Fruit fly (Drosophila melanogaster) whole organism, embryonic: ENCODE results near the gene CG31327.

Experiments
- Adf1 ChIP-seq: fragments of 200-800 bp; sonication (Bioruptor generic); IDR thresholded peaks from 2 replicates; pipeline ENCODE4 v1.3.6; 2022; ENCODE audit warnings: missing biosample characterization, missing genetic modification characterization
- Asciz ChIP-seq: fragments of 200-800 bp; sonication (Bioruptor generic); optimal IDR thresholded peaks from 2 replicates; lab custom pipeline; 2017; ENCODE audit warnings: missing biosample characterization, mild to moderate bottlenecking, missing genetic modification characterization, missing genetic modification reagents
- C15 ChIP-seq: fragments of 200-800 bp; sonication (Bioruptor generic); IDR thresholded peaks from 3 replicates; pipeline ENCODE4 v1.3.6; 2022; ENCODE audit warnings: missing biosample characterization, missing genetic modification characterization
- CG10267 ChIP-seq: fragments of 200-800 bp; sonication (Bioruptor generic); optimal IDR thresholded peaks from 2 replicates; lab custom pipeline; 2018; ENCODE audit warnings: missing biosample characterization, mild to moderate bottlenecking, missing genetic modification characterization, moderate library complexity
- CG11560 ChIP-seq: fragments of 200-800 bp; sonication (Bioruptor generic); IDR thresholded peaks from 3 replicates; pipeline ENCODE4 v1.3.6; 2022; ENCODE audit warnings: missing biosample characterization, missing genetic modification characterization
- CG14050 ChIP-seq: fragments of 200-800 bp; sonication (Bioruptor generic); IDR thresholded peaks from 3 replicates; pipeline ENCODE4 v1.3.6; 2022; ENCODE audit warnings: missing biosample characterization, missing genetic modification characterization
- CG15479 ChIP-seq: fragments of 200-800 bp; sonication (Bioruptor generic); optimal IDR thresholded peaks from 3 replicates; lab custom pipeline; 2019; ENCODE audit warnings: missing biosample characterization, mild to moderate bottlenecking, missing genetic modification characterization, moderate library complexity
- CG15696 ChIP-seq: fragments of 200-800 bp; sonication (Bioruptor generic); optimal IDR thresholded peaks from 2 replicates; lab custom pipeline; 2019; ENCODE audit warnings: missing biosample characterization, mild to moderate bottlenecking, missing genetic modification characterization, moderate library complexity
- CG16815 ChIP-seq: fragments of 200-800 bp; sonication (Bioruptor generic); optimal IDR thresholded peaks from 3 replicates; lab custom pipeline; 2017; ENCODE audit warnings: missing biosample characterization, mild to moderate bottlenecking, missing genetic modification characterization
- CG17361 ChIP-seq: fragments of 200-800 bp; sonication (Bioruptor generic); IDR thresholded peaks from 3 replicates; pipeline ENCODE4 v1.3.6; 2022; ENCODE audit warnings: missing biosample characterization, missing genetic modification characterization
- CG18599 ChIP-seq: fragments of 200-800 bp; sonication (Bioruptor generic); optimal IDR thresholded peaks from 3 replicates; lab custom pipeline; 2017; ENCODE audit warnings: missing biosample characterization, missing genetic modification characterization, mild to moderate bottlenecking, moderate library complexity, missing genetic modification reagents
- CG32532 ChIP-seq: fragments of 200-800 bp; sonication (Bioruptor generic); IDR thresholded peaks from 2 replicates; pipeline ENCODE4 v1.3.6; 2022; ENCODE audit warnings: missing biosample characterization, missing genetic modification characterization
- CG3281 ChIP-seq: fragments of 200-800 bp; sonication (Bioruptor generic); optimal IDR thresholded peaks from 3 replicates; lab custom pipeline; 2017; ENCODE audit warnings: missing biosample characterization, mild to moderate bottlenecking, missing genetic modification characterization
- CG3407 ChIP-seq: fragments of 200-800 bp; sonication (Bioruptor generic); optimal IDR thresholded peaks from 2 replicates; lab custom pipeline; 2018; ENCODE audit warnings: missing biosample characterization, mild to moderate bottlenecking, missing genetic modification characterization
- CG5245 ChIP-seq: fragments of 200-800 bp; sonication (Bioruptor generic); optimal IDR thresholded peaks from 3 replicates; lab custom pipeline; 2016; ENCODE audit warnings: missing biosample characterization, missing genetic modification characterization
- CG7271 ChIP-seq: fragments of 200-800 bp; sonication (Bioruptor generic); optimal IDR thresholded peaks from 2 replicates; lab custom pipeline; 2018; ENCODE audit warnings: missing biosample characterization, mild to moderate bottlenecking, missing genetic modification characterization, moderate library complexity
- CG7357 ChIP-seq: fragments of 200-800 bp; sonication (Bioruptor generic); IDR thresholded peaks from 3 replicates; pipeline ENCODE4 v1.3.6; 2022; ENCODE audit warnings: missing biosample characterization, missing genetic modification characterization
- CG7786 ChIP-seq: fragments of 200-800 bp; sonication (Bioruptor generic); optimal IDR thresholded peaks from 2 replicates; lab custom pipeline; 2016; ENCODE audit warnings: missing biosample characterization, missing genetic modification characterization
- CG7928 ChIP-seq: fragments of 200-800 bp; sonication (Bioruptor generic); optimal IDR thresholded peaks from 2 replicates; lab custom pipeline; 2017; ENCODE audit warnings: missing biosample characterization, mild to moderate bottlenecking, missing genetic modification characterization
- CG8290 ChIP-seq, 3 experiments: fragments of 200-800 bp; sonication (Bioruptor generic); optimal IDR thresholded peaks; 2 replicates each; lab custom pipeline; 2016 to 2019; ENCODE audit warnings: missing biosample characterization in 3 of 3, missing genetic modification characterization in 3 of 3, mild to moderate bottlenecking in 2 of 3, moderate library complexity in 1 of 3
- CG9876 ChIP-seq: fragments of 200-800 bp; sonication (Bioruptor generic); optimal IDR thresholded peaks from 2 replicates; lab custom pipeline; 2016; ENCODE audit warnings: missing biosample characterization, missing genetic modification characterization
- CTCF ChIP-seq: fragments of 200-800 bp; sonication (Bioruptor generic); optimal IDR thresholded peaks from 2 replicates; lab custom pipeline; 2017; ENCODE audit warnings: missing biosample characterization, mild to moderate bottlenecking, missing genetic modification characterization, moderate library complexity
- CkIIα-i1 ChIP-seq: fragments of 200-800 bp; sonication (Bioruptor generic); IDR thresholded peaks from 2 replicates; pipeline ENCODE4 v1.3.6; 2022; ENCODE audit warnings: missing biosample characterization, missing genetic modification characterization
- CoRest ChIP-seq: fragments of 200-800 bp; sonication (Bioruptor generic); optimal IDR thresholded peaks from 3 replicates; lab custom pipeline; 2018; ENCODE audit warnings: missing biosample characterization, mild to moderate bottlenecking, missing genetic modification characterization, moderate library complexity
- CrebB ChIP-seq: fragments of 200-800 bp; sonication (Bioruptor generic); optimal IDR thresholded peaks from 3 replicates; lab custom pipeline; 2018; ENCODE audit warnings: missing biosample characterization, mild to moderate bottlenecking, missing genetic modification characterization
- D ChIP-seq, 2 experiments: fragments of 200-800 bp in 1 of 2; fragments of >200 bp in 1 of 2; sonication (Bioruptor generic) in 1 of 2; optimal IDR thresholded peaks; 2 replicates in 1 of 2; 3 replicates in 1 of 2; lab custom pipeline; 2017; ENCODE audit warnings: mild to moderate bottlenecking in 1 of 2, missing biosample characterization in 1 of 2, missing genetic modification characterization in 1 of 2, missing genetic modification reagents in 1 of 2
- Fer2 ChIP-seq: fragments of 200-800 bp; sonication (Bioruptor generic); optimal IDR thresholded peaks from 2 replicates; lab custom pipeline; 2018; ENCODE audit warnings: missing biosample characterization, mild to moderate bottlenecking, missing genetic modification characterization, moderate library complexity
- HHEX ChIP-seq: fragments of 200-800 bp; sonication (Bioruptor generic); optimal IDR thresholded peaks from 3 replicates; lab custom pipeline; 2017; ENCODE audit warnings: missing biosample characterization, mild to moderate bottlenecking, missing genetic modification characterization, missing genetic modification reagents
- MTF-1 ChIP-seq: fragments of 200-800 bp; sonication (Bioruptor generic); optimal IDR thresholded peaks from 2 replicates; lab custom pipeline; 2018; ENCODE audit warnings: missing biosample characterization, mild to moderate bottlenecking, missing genetic modification characterization, borderline replicate concordance
- Opbp ChIP-seq: fragments of 200-800 bp; sonication (Bioruptor generic); IDR thresholded peaks from 3 replicates; pipeline ENCODE4 v1.3.6; 2022; ENCODE audit warnings: missing biosample characterization, missing genetic modification characterization; ENCODE audit not compliant: partially characterized antibody
- Stat92E ChIP-seq, 3 experiments: fragments of >200 bp in 2 of 3; fragments of 200-800 bp in 1 of 3; sonication (Bioruptor generic) in 1 of 3; optimal IDR thresholded peaks; 2 replicates each; lab custom pipeline; 2017 to 2019; ENCODE audit warnings: missing biosample characterization in 3 of 3, missing genetic modification characterization in 3 of 3, mild to moderate bottlenecking in 1 of 3, moderate library complexity in 1 of 3
- amos ChIP-seq: fragments of 200-800 bp; sonication (Bioruptor generic); IDR thresholded peaks from 2 replicates; pipeline ENCODE4 v1.3.6; 2022; ENCODE audit warnings: missing biosample characterization, missing genetic modification characterization; ENCODE audit not compliant: partially characterized antibody
- ci ChIP-seq: fragments of 200-800 bp; sonication (Bioruptor generic); IDR thresholded peaks from 3 replicates; pipeline ENCODE4 v1.3.6; 2022; ENCODE audit warnings: missing biosample characterization, missing genetic modification characterization
- dm ChIP-seq: fragments of 200-800 bp; sonication (Bioruptor generic); optimal IDR thresholded peaks from 3 replicates; lab custom pipeline; 2016; ENCODE audit warnings: missing biosample characterization, missing genetic modification characterization
- en ChIP-seq: fragments of 200-800 bp; sonication (Bioruptor generic); optimal IDR thresholded peaks from 2 replicates; lab custom pipeline; 2016; ENCODE audit warnings: missing biosample characterization, missing genetic modification characterization
- fd3F ChIP-seq: fragments of 200-800 bp; sonication (Bioruptor generic); optimal IDR thresholded peaks from 2 replicates; lab custom pipeline; 2018; ENCODE audit warnings: missing biosample characterization, mild to moderate bottlenecking, missing genetic modification characterization, moderate library complexity
- ftz-f1 ChIP-seq: fragments of 200-800 bp; sonication (Bioruptor generic); optimal IDR thresholded peaks from 2 replicates; lab custom pipeline; 2016; ENCODE audit warnings: missing biosample characterization, missing genetic modification characterization
- grn ChIP-seq: fragments of 200-800 bp; sonication (Bioruptor generic); optimal IDR thresholded peaks from 3 replicates; lab custom pipeline; 2017; ENCODE audit warnings: missing biosample characterization, missing genetic modification characterization
- klu ChIP-seq: fragments of 200-800 bp; sonication (Bioruptor generic); IDR thresholded peaks from 2 replicates; pipeline ENCODE4 v1.3.6; 2022; ENCODE audit warnings: missing biosample characterization, missing genetic modification characterization
- lbe ChIP-seq: fragments of 200-800 bp; sonication (Bioruptor generic); optimal IDR thresholded peaks from 2 replicates; lab custom pipeline; 2016; ENCODE audit warnings: missing biosample characterization, mild to moderate bottlenecking, missing genetic modification characterization
- maf-S ChIP-seq: fragments of 200-800 bp; sonication (Bioruptor generic); optimal IDR thresholded peaks from 2 replicates; lab custom pipeline; 2016; ENCODE audit warnings: missing biosample characterization, missing genetic modification characterization
- pfk ChIP-seq: fragments of 200-800 bp; sonication (Bioruptor generic); optimal IDR thresholded peaks from 2 replicates; lab custom pipeline; 2018; ENCODE audit warnings: missing biosample characterization, mild to moderate bottlenecking, missing genetic modification characterization, moderate library complexity
- prd ChIP-seq, 3 experiments: fragments of >200 bp in 2 of 3; fragments of 200-800 bp in 1 of 3; sonication (Bioruptor generic) in 1 of 3; optimal IDR thresholded peaks in 2 of 3; IDR thresholded peaks in 1 of 3; 2 replicates in 2 of 3; 3 replicates in 1 of 3; pipeline versions ENCODE4 v1.3.6 to Lab custom; 2017 to 2022; ENCODE audit warnings: missing biosample characterization in 1 of 3, missing genetic modification characterization in 1 of 3
- row ChIP-seq: fragments of 200-800 bp; sonication (Bioruptor generic); IDR thresholded peaks from 3 replicates; pipeline ENCODE4 v1.3.6; 2022; ENCODE audit warnings: missing biosample characterization, missing genetic modification characterization
- sc ChIP-seq, 3 experiments: fragments of >200 bp in 2 of 3; fragments of 200-800 bp in 1 of 3; sonication (Bioruptor generic) in 1 of 3; optimal IDR thresholded peaks; 2 replicates in 2 of 3; 3 replicates in 1 of 3; lab custom pipeline; 2017; ENCODE audit warnings: mild to moderate bottlenecking in 1 of 3, missing biosample characterization in 1 of 3, missing genetic modification characterization in 1 of 3, missing genetic modification reagents in 1 of 3
- sima ChIP-seq: fragments of 200-800 bp; sonication (Bioruptor generic); optimal IDR thresholded peaks from 2 replicates; lab custom pipeline; 2016; ENCODE audit warnings: missing biosample characterization, missing genetic modification characterization
- trh ChIP-seq: fragments of 200-800 bp; sonication (Bioruptor generic); optimal IDR thresholded peaks from 2 replicates; lab custom pipeline; 2016; ENCODE audit warnings: missing biosample characterization, missing genetic modification characterization
- zfh2 ChIP-seq: fragments of 200-800 bp; sonication (Bioruptor generic); optimal IDR thresholded peaks from 2 replicates; lab custom pipeline; 2016; ENCODE audit warnings: missing biosample characterization, missing genetic modification characterization

CG31327 gene

dm6 chr3R:14122347-14122812, 37.7 kb downstream of the CG31327 start, which contains the start of the genes Abi and twf (continued):
- TF ChIP-seq CG7786 (GFP tag; lab: Kevin White, UChicago) (peak; percentile 34), HHEX (GFP tag; lab: Kevin White, UChicago) (peak; percentile 58), CG5245 (GFP tag; lab: Kevin White, UChicago) (peak; percentile 52), CG11560 (tag; lab: Robert Waterston, UW) (no peak), CG16815 (GFP tag; lab: Kevin White, UChicago) (peak; percentile 43), Opbp (GFP tag; lab: Robert Waterston, UW) (no peak), CG8290 (GFP tag; optimal IDR thresholded peaks at IDR 0.05; lab: Kevin White, UChicago) (peak; percentile 80), CG8290 (tag; optimal IDR thresholded peaks at IDR 0.05; lab: Kevin White, UChicago) (peak in 1 of 2 experiments; percentile 38), CkIIα-i1 (GFP tag; lab: Robert Waterston, UW) (no peak), amos (GFP tag; lab: Robert Waterston, UW) (no peak), C15 (GFP tag; lab: Robert Waterston, UW) (no peak), CrebB (peak; percentile 8), CG7928 (GFP tag; lab: Kevin White, UChicago) (no peak), klu (GFP tag; lab: Robert Waterston, UW) (peak; percentile 46; the same call in 1 of the 2 replicates), en (peak; percentile 17), CG15479 (GFP tag; lab: Kevin White, UChicago) (no peak), Stat92E (GFP tag; optimal IDR thresholded peaks at IDR 0.05; lab: Kevin White, UChicago) (peak in 1 of 3 experiments; percentile 36), dm (GFP tag; lab: Kevin White, UChicago) (peak; percentile 17), Adf1 (GFP tag; lab: Robert Waterston, UW) (peak; percentile 78), sima (GFP tag; lab: Kevin White, UChicago) (no peak), CG18599 (peak; percentile 67), CG7271 (no peak), D (optimal IDR thresholded peaks at IDR 0.05; lab: Kevin White, UChicago) (no peak), D (GFP tag; optimal IDR thresholded peaks at IDR 0.05; lab: Kevin White, UChicago) (peak; percentile 34), MTF-1 (GFP tag; lab: Kevin White, UChicago) (no peak), CG17361 (peak; percentile 76), fd3F (GFP tag; lab: Kevin White, UChicago) (peak; percentile 15), CG7357 (no peak), CG3281 (peak; percentile 60), ci (GFP tag; lab: Robert Waterston, UW) (no peak; the same call in 2 of the 3 replicates), CTCF (GFP tag; lab: Kevin White, UChicago) (no peak), Asciz (GFP tag; lab: Kevin White, UChicago) (peak; percentile 22), maf-S (GFP tag; lab: Kevin White, UChicago) (peak; percentile 63), ftz-f1 (no peak), CG32532 (GFP tag; lab: Robert Waterston, UW) (peak; percentile 59), CG14050 (peak; percentile 40; the same call in 1 of the 3 replicates), sc (optimal IDR thresholded peaks at IDR 0.05; lab: Kevin White, UChicago) (no peak), sc (GFP tag; optimal IDR thresholded peaks at IDR 0.05; lab: Kevin White, UChicago) (peak; percentile 28), CG9876 (GFP tag; lab: Kevin White, UChicago) (no peak), prd (optimal IDR thresholded peaks at IDR 0.05; lab: Kevin White, UChicago) (no peak), prd (GFP tag; IDR thresholded peaks at IDR 0.05; lab: Robert Waterston, UW) (peak; percentile 76), CoRest (tag; lab: Kevin White, UChicago) (peak; percentile 77), CG10267 (tag; lab: Kevin White, UChicago) (peak; percentile 97), Fer2 (tag; lab: Kevin White, UChicago) (peak; percentile 35), zfh2 (GFP tag; lab: Kevin White, UChicago) (peak; percentile 74), row (peak; percentile 82), lbe (peak; percentile 73), trh (peak; percentile 38), pfk (GFP tag; lab: Kevin White, UChicago) (no peak), CG3407 (GFP tag; lab: Kevin White, UChicago) (peak; percentile 43), grn (GFP tag; lab: Kevin White, UChicago) (no peak), CG15696 (tag; lab: Kevin White, UChicago) (peak; percentile 50)
